Worm (Caenorhabditis elegans): ENCODE measurements around the gene T15B12.2.

DNA sequence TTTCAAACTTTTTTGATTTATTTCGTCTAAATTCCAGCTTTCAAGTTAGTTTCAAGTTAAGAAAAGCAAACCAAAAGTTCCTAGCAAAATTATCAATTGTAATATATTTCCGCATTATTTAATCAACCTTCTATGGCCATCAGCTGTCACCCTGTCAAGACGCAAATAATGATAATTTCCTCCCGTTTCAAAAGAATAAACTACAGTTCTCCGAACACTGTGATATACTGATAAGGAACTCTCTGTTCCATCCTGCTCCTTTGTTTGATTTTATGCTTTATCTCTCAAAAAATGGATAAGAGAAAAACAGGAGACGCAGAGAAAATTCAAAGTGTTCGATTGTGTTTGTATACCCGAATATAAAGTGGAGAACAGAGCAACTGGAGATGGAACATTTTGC, 10.4 kb downstream of the T15B12.2 start:
- TF ChIP-seq lin-14 (GFP tag; optimal IDR thresholded peaks at IDR 0.05) (no peak), lin-15B (tag; optimal IDR thresholded peaks at IDR 0.05) (no peak), ztf-11 (tag; optimal IDR thresholded peaks at IDR 0.05) (no peak), tbx-2 (tag; optimal IDR thresholded peaks at IDR 0.05) (no peak), pqm-1 (tag; optimal IDR thresholded peaks at IDR 0.05) (no peak), jun-1 (tag; optimal IDR thresholded peaks at IDR 0.05) (no peak), elt-2 (tag; optimal IDR thresholded peaks at IDR 0.05) (no peak), pag-3 (tag; optimal IDR thresholded peaks at IDR 0.05; ENCODE audit: borderline replicate concordance, insufficient read depth) (no peak)
